Worm (Caenorhabditis elegans): ENCODE data around the gene chil-9.

DNA sequence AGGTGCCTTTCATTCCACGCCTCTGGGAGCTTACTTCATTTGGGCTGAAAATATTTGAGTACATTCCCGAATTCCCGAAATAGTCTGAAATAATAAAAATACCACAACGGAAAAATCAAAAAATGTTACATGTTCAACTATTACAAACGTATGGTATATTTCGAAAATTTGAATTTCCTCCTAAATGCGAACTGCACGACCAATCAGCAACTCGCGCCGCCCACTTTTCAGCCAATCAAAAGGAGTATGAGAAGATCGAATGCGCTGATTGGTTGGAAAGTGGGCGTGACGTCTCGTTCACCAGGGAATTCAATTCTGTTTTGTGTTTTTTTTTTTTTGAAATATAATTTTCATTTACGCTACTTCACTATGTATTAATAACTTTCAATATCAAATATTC, 23.6 kb upstream of the chil-9 start, which contains the start of gene old-1:
- no peak for TF ChIP-seq nhr-25 (tag; optimal IDR thresholded peaks at IDR 0.05; ENCODE audit: borderline replicate concordance, insufficient read depth)
- no peak for TF ChIP-seq tra-1 (GFP tag; IDR thresholded peaks at IDR 0.05)
- TF ChIP-seq gei-8 (GFP tag; optimal IDR thresholded peaks at IDR 0.05), result no peak
- no peak for TF ChIP-seq lin-15B (tag; optimal IDR thresholded peaks at IDR 0.05)
- TF ChIP-seq nhr-237 (tag; optimal IDR thresholded peaks at IDR 0.05), result no peak
- TF ChIP-seq jun-1 (tag; optimal IDR thresholded peaks at IDR 0.05), result no peak
- no peak for TF ChIP-seq T26A8.4 (GFP tag; IDR thresholded peaks at IDR 0.05)

All from whole organism, L4 larva.